Fruit fly (Drosophila melanogaster) whole organism, embryonic: ENCODE data around the gene CG16953.

Source experiments
- ATbp ChIP-seq: fragments of 200-800 bp; sonication (Bioruptor generic); optimal IDR thresholded peaks from 2 replicates; lab custom pipeline; 2017; ENCODE audit warnings: missing biosample characterization, mild to moderate bottlenecking, missing genetic modification characterization, missing genetic modification reagents
- Atf3 ChIP-seq: fragments of 200-800 bp; sonication (Bioruptor generic); optimal IDR thresholded peaks from 3 replicates; lab custom pipeline; 2016; ENCODE audit warnings: missing biosample characterization, missing genetic modification characterization
- Bgb ChIP-seq: fragments of 200-800 bp; sonication (Bioruptor generic); IDR thresholded peaks from 2 replicates; pipeline ENCODE4 v1.3.6; 2022; ENCODE audit warnings: missing biosample characterization, missing genetic modification characterization; ENCODE audit not compliant: partially characterized antibody
- CG10267 ChIP-seq: fragments of 200-800 bp; sonication (Bioruptor generic); optimal IDR thresholded peaks from 2 replicates; lab custom pipeline; 2018; ENCODE audit warnings: missing biosample characterization, mild to moderate bottlenecking, missing genetic modification characterization, moderate library complexity
- CG11456 ChIP-seq: fragments of 200-800 bp; sonication (Bioruptor generic); IDR thresholded peaks from 3 replicates; pipeline ENCODE4 v1.3.6; 2022; ENCODE audit warnings: missing biosample characterization, missing genetic modification characterization
- CG11695 ChIP-seq: fragments of 200-800 bp; sonication (Bioruptor generic); IDR thresholded peaks from 3 replicates; pipeline ENCODE4 v1.3.6; 2022; ENCODE audit warnings: missing biosample characterization, missing genetic modification characterization
- CG11696 ChIP-seq: fragments of 200-800 bp; sonication (Bioruptor generic); IDR thresholded peaks from 2 replicates; pipeline ENCODE4 v1.3.6; 2022; ENCODE audit warnings: missing biosample characterization, missing genetic modification characterization
- CG12659 ChIP-seq: fragments of 200-800 bp; sonication (Bioruptor generic); optimal IDR thresholded peaks from 3 replicates; lab custom pipeline; 2017; ENCODE audit warnings: mild to moderate bottlenecking, missing biosample characterization, missing genetic modification reagents, missing genetic modification characterization
- CG13296 ChIP-seq: fragments of 200-800 bp; sonication (Bioruptor generic); optimal IDR thresholded peaks from 3 replicates; lab custom pipeline; 2018; ENCODE audit warnings: missing biosample characterization, mild to moderate bottlenecking, missing genetic modification characterization
- CG14050 ChIP-seq: fragments of 200-800 bp; sonication (Bioruptor generic); IDR thresholded peaks from 3 replicates; pipeline ENCODE4 v1.3.6; 2022; ENCODE audit warnings: missing biosample characterization, missing genetic modification characterization
- CG15073 ChIP-seq: fragments of 200-800 bp; sonication (Bioruptor generic); optimal IDR thresholded peaks from 2 replicates; lab custom pipeline; 2016; ENCODE audit warnings: missing biosample characterization, missing genetic modification characterization
- CG15269 ChIP-seq: fragments of 200-800 bp; sonication (Bioruptor generic); optimal IDR thresholded peaks from 2 replicates; lab custom pipeline; 2018; ENCODE audit warnings: missing biosample characterization, mild to moderate bottlenecking, missing genetic modification characterization, moderate library complexity
- CG1647 ChIP-seq: fragments of 200-800 bp; sonication (Bioruptor generic); optimal IDR thresholded peaks from 3 replicates; lab custom pipeline; 2016; ENCODE audit warnings: missing biosample characterization, missing genetic modification characterization
- CG16815 ChIP-seq: fragments of 200-800 bp; sonication (Bioruptor generic); optimal IDR thresholded peaks from 3 replicates; lab custom pipeline; 2017; ENCODE audit warnings: missing biosample characterization, mild to moderate bottlenecking, missing genetic modification characterization
- CG18599 ChIP-seq: fragments of 200-800 bp; sonication (Bioruptor generic); optimal IDR thresholded peaks from 3 replicates; lab custom pipeline; 2017; ENCODE audit warnings: missing biosample characterization, missing genetic modification characterization, mild to moderate bottlenecking, moderate library complexity, missing genetic modification reagents
- CG2202 ChIP-seq: fragments of 200-800 bp; sonication (Bioruptor generic); optimal IDR thresholded peaks from 2 replicates; lab custom pipeline; 2018; ENCODE audit warnings: missing biosample characterization, mild to moderate bottlenecking, missing genetic modification characterization
- CG3163 ChIP-seq: fragments of 200-800 bp; sonication (Bioruptor generic); optimal IDR thresholded peaks from 3 replicates; lab custom pipeline; 2016; ENCODE audit warnings: missing biosample characterization, missing genetic modification characterization
- CG42726 ChIP-seq: fragments of 200-800 bp; sonication (Bioruptor generic); IDR thresholded peaks from 2 replicates; pipeline ENCODE4 v1.3.6; 2022; ENCODE audit warnings: missing biosample characterization, missing genetic modification characterization; ENCODE audit not compliant: partially characterized antibody
- CG4404 ChIP-seq: fragments of 200-800 bp; sonication (Bioruptor generic); IDR thresholded peaks from 2 replicates; pipeline ENCODE4 v1.3.6; 2022; ENCODE audit warnings: missing biosample characterization, missing genetic modification characterization
- CG5180 ChIP-seq: fragments of 200-800 bp; sonication (Bioruptor generic); optimal IDR thresholded peaks from 3 replicates; lab custom pipeline; 2017; ENCODE audit warnings: missing biosample characterization, missing genetic modification characterization, mild to moderate bottlenecking, moderate library complexity, missing genetic modification reagents
- CG6689 ChIP-seq: fragments of 200-800 bp; sonication (Bioruptor generic); IDR thresholded peaks from 2 replicates; pipeline ENCODE4 v1.3.6; 2022; ENCODE audit warnings: missing biosample characterization, missing genetic modification characterization
- CG6791 ChIP-seq: fragments of 200-800 bp; sonication (Bioruptor generic); IDR thresholded peaks from 3 replicates; pipeline ENCODE4 v1.3.6; 2022; ENCODE audit warnings: missing biosample characterization, missing genetic modification characterization; ENCODE audit not compliant: partially characterized antibody
- CrebB ChIP-seq: fragments of 200-800 bp; sonication (Bioruptor generic); optimal IDR thresholded peaks from 3 replicates; lab custom pipeline; 2018; ENCODE audit warnings: missing biosample characterization, mild to moderate bottlenecking, missing genetic modification characterization
- D19A ChIP-seq: fragments of 200-800 bp; optimal IDR thresholded peaks from 3 replicates; lab custom pipeline; 2019; ENCODE audit warnings: missing biosample characterization, mild to moderate bottlenecking, missing genetic modification characterization, moderate library complexity
- Dll ChIP-seq: fragments of 200-800 bp; sonication (Bioruptor generic); IDR thresholded peaks from 4 replicates; pipeline ENCODE4 v1.3.6; 2022; ENCODE audit warnings: missing biosample characterization, missing genetic modification characterization; ENCODE audit not compliant: partially characterized antibody
- E2f2 ChIP-seq: fragments of 200-800 bp; sonication (Bioruptor generic); IDR thresholded peaks from 2 replicates; pipeline ENCODE4 v1.3.6; 2022; ENCODE audit warnings: missing biosample characterization, missing genetic modification characterization
- ERR ChIP-seq: fragments of 200-800 bp; sonication (Bioruptor generic); optimal IDR thresholded peaks from 2 replicates; lab custom pipeline; 2016; ENCODE audit warnings: missing biosample characterization, missing genetic modification characterization
- Lpt ChIP-seq: fragments of >200 bp; optimal IDR thresholded peaks from 2 replicates; lab custom pipeline; 2018; ENCODE audit warnings: missing biosample characterization, missing genetic modification characterization
- MBD-R2 ChIP-seq: fragments of 200-800 bp; sonication (Bioruptor generic); IDR thresholded peaks from 2 replicates; pipeline ENCODE4 v1.3.6; 2022; ENCODE audit warnings: missing biosample characterization, missing genetic modification characterization
- MTF-1 ChIP-seq: fragments of 200-800 bp; sonication (Bioruptor generic); optimal IDR thresholded peaks from 2 replicates; lab custom pipeline; 2018; ENCODE audit warnings: missing biosample characterization, mild to moderate bottlenecking, missing genetic modification characterization, borderline replicate concordance
- Poxn ChIP-seq: fragments of 200-800 bp; sonication (Bioruptor generic); IDR thresholded peaks from 2 replicates; pipeline ENCODE4 v1.3.6; 2022; ENCODE audit warnings: missing biosample characterization, missing genetic modification characterization
- al ChIP-seq: fragments of 200-800 bp; sonication (Bioruptor generic); IDR thresholded peaks from 2 replicates; pipeline ENCODE4 v1.3.6; 2022; ENCODE audit warnings: missing biosample characterization, missing genetic modification characterization
- bowl ChIP-seq: fragments of 200-800 bp; sonication (Bioruptor generic); IDR thresholded peaks from 2 replicates; pipeline ENCODE4 v1.3.6; 2022; ENCODE audit warnings: missing biosample characterization, missing genetic modification characterization
- cad ChIP-seq: fragments of >200 bp; optimal IDR thresholded peaks from 2 replicates; lab custom pipeline; 2017; ENCODE audit warnings: missing biosample characterization, missing genetic modification characterization
- disco-r ChIP-seq: fragments of 200-800 bp; sonication (Bioruptor generic); optimal IDR thresholded peaks from 2 replicates; lab custom pipeline; 2016; ENCODE audit warnings: missing biosample characterization, missing genetic modification characterization
- dmrt99B ChIP-seq: fragments of 200-800 bp; sonication (Bioruptor generic); optimal IDR thresholded peaks from 2 replicates; lab custom pipeline; 2018; ENCODE audit warnings: missing biosample characterization, mild to moderate bottlenecking, missing genetic modification characterization, moderate library complexity
- esg ChIP-seq: fragments of 200-800 bp; sonication (Bioruptor generic); conservative IDR thresholded peaks from 2 replicates; pipeline ENCODE4 v1.3.6; 2022; ENCODE audit warnings: missing biosample characterization, missing genetic modification characterization
- gsb ChIP-seq: fragments of 200-800 bp; sonication (Bioruptor generic); IDR thresholded peaks from 2 replicates; pipeline ENCODE4 v1.3.6; 2022; ENCODE audit warnings: missing biosample characterization, missing genetic modification characterization
- hkb ChIP-seq, 2 experiments: fragments of 200-800 bp in 1 of 2; fragments of >200 bp in 1 of 2; sonication (Bioruptor generic) in 1 of 2; IDR thresholded peaks in 1 of 2; optimal IDR thresholded peaks in 1 of 2; 2 replicates each; pipeline versions ENCODE4 v1.3.6 to Lab custom; 2017 to 2022; ENCODE audit warnings: missing biosample characterization in 1 of 2, missing genetic modification characterization in 1 of 2
- insv ChIP-seq, 2 experiments: fragments of 200-800 bp; sonication (Bioruptor generic); optimal IDR thresholded peaks; 3 replicates each; lab custom pipeline; 2016 to 2018; ENCODE audit warnings: missing biosample characterization in 2 of 2, missing genetic modification characterization in 2 of 2
- jigr1 ChIP-seq: fragments of 200-800 bp; sonication (Bioruptor generic); IDR thresholded peaks from 3 replicates; pipeline ENCODE4 v1.3.6; 2022; ENCODE audit warnings: missing biosample characterization, missing genetic modification characterization
- lilli ChIP-seq: fragments of 200-800 bp; sonication (Bioruptor generic); optimal IDR thresholded peaks from 3 replicates; lab custom pipeline; 2016; ENCODE audit warnings: missing biosample characterization, missing genetic modification characterization
- pros ChIP-seq: fragments of 200-800 bp; sonication (Bioruptor generic); optimal IDR thresholded peaks from 3 replicates; lab custom pipeline; 2019; ENCODE audit warnings: missing biosample characterization, mild to moderate bottlenecking, missing genetic modification characterization, moderate library complexity
- pum ChIP-seq: fragments of 200-800 bp; sonication (Bioruptor generic); optimal IDR thresholded peaks from 2 replicates; lab custom pipeline; 2016; ENCODE audit warnings: missing biosample characterization, missing genetic modification characterization
- slbo ChIP-seq: fragments of 200-800 bp; sonication (Bioruptor generic); IDR thresholded peaks from 2 replicates; pipeline ENCODE4 v1.3.6; 2022; ENCODE audit warnings: missing biosample characterization, missing genetic modification characterization
- slou ChIP-seq: fragments of 200-800 bp; sonication (Bioruptor generic); optimal IDR thresholded peaks from 3 replicates; lab custom pipeline; 2016; ENCODE audit warnings: missing biosample characterization, missing genetic modification characterization
- slp2 ChIP-seq: fragments of 200-800 bp; sonication (Bioruptor generic); optimal IDR thresholded peaks from 2 replicates; lab custom pipeline; 2016; ENCODE audit warnings: missing biosample characterization, missing genetic modification characterization
- unc-4 ChIP-seq: fragments of 200-800 bp; sonication (Bioruptor generic); IDR thresholded peaks from 2 replicates; pipeline ENCODE4 v1.3.6; 2022; ENCODE audit warnings: missing biosample characterization, missing genetic modification characterization; ENCODE audit not compliant: partially characterized antibody
- vvl ChIP-seq: fragments of 200-800 bp; sonication (Bioruptor generic); IDR thresholded peaks from 2 replicates; pipeline ENCODE4 v1.3.6; 2022; ENCODE audit warnings: missing biosample characterization, missing genetic modification characterization
- wor ChIP-seq: fragments of 200-800 bp; sonication (Bioruptor generic); IDR thresholded peaks from 2 replicates; pipeline ENCODE4 v1.3.6; 2022; ENCODE audit warnings: missing biosample characterization, missing genetic modification characterization
- z ChIP-seq: fragments of 200-800 bp; sonication (Bioruptor generic); IDR thresholded peaks from 3 replicates; pipeline ENCODE4 v1.3.6; 2022; ENCODE audit warnings: missing biosample characterization, missing genetic modification characterization

CG16953 gene

dm6 chr3R:20560019-20560667 lies 25.5 kb downstream of the CG16953 start, which contains the start of gene CG15922 (continued):
- TF ChIP-seq CG10267 = peak; percentile 1
- peak; percentile 2 for TF ChIP-seq CG13296 (GFP tag; lab: Kevin White, UChicago)
- 0 out of 2 replicates have a peak, but pooled peaks have one; percentile 19 for TF ChIP-seq esg
- TF ChIP-seq gsb (GFP tag; lab: Robert Waterston, UW) = no peak
- peak; percentile 0 for TF ChIP-seq CG16815 (GFP tag; lab: Kevin White, UChicago)
- TF ChIP-seq MTF-1 (GFP tag; lab: Kevin White, UChicago) = no peak
- TF ChIP-seq CG11695 (GFP tag; lab: Robert Waterston, UW) = 0 out of 3 replicates have a peak, but pooled peaks have one; percentile 12
- TF ChIP-seq CG18599 (GFP tag; lab: Kevin White, UChicago) = peak; percentile 0
- no peak for TF ChIP-seq CG11456 (GFP tag; lab: Robert Waterston, UW)
- peak; percentile 53 for TF ChIP-seq MBD-R2 (GFP tag; lab: Robert Waterston, UW)
- TF ChIP-seq z (GFP tag; lab: Robert Waterston, UW) = no peak
- TF ChIP-seq slp2 = no peak
- peak; percentile 13 for TF ChIP-seq CG12659
- no peak for TF ChIP-seq CG1647
- no peak for TF ChIP-seq al
- no peak for TF ChIP-seq Poxn (GFP tag; lab: Robert Waterston, UW)
- TF ChIP-seq CG15269 (tag; lab: Kevin White, UChicago) = peak; percentile 31
- TF ChIP-seq CG42726 (GFP tag; lab: Robert Waterston, UW) = no peak
- TF ChIP-seq E2f2 (GFP tag; lab: Robert Waterston, UW) = peak; percentile 86
- TF ChIP-seq wor = 0 out of 2 replicates have a peak, but pooled peaks have one; percentile 13
- no peak for TF ChIP-seq CG3163 (GFP tag; lab: Kevin White, UChicago)
- TF ChIP-seq CG6689 (GFP tag; lab: Robert Waterston, UW) = 0 out of 2 replicates have a peak, but pooled peaks have one; percentile 22
- TF ChIP-seq CG5180 = peak; percentile 31
- TF ChIP-seq Bgb (GFP tag; lab: Robert Waterston, UW) = peak; percentile 11; the same call in 1 of the 2 replicates
- no peak for TF ChIP-seq ERR
- peak; percentile 58 for TF ChIP-seq slbo (GFP tag; lab: Robert Waterston, UW)
- TF ChIP-seq CrebB = no peak
- TF ChIP-seq insv (GFP tag; optimal IDR thresholded peaks at IDR 0.05; lab: Kevin White, UChicago) = no peak
- no peak for TF ChIP-seq CG15073
- TF ChIP-seq D19A (tag; lab: Kevin White, UChicago) = peak; percentile 82
- TF ChIP-seq lilli (GFP tag; lab: Kevin White, UChicago) = peak; percentile 44
- no peak for TF ChIP-seq Lpt (GFP tag; lab: Kevin White, UChicago)
- TF ChIP-seq pum (GFP tag; lab: Kevin White, UChicago) = no peak
- TF ChIP-seq Atf3 (GFP tag; lab: Kevin White, UChicago) = no peak
- no peak for TF ChIP-seq CG2202 (tag; lab: Kevin White, UChicago)
- no peak for TF ChIP-seq CG4404 (GFP tag; lab: Robert Waterston, UW)
- TF ChIP-seq bowl (GFP tag; lab: Robert Waterston, UW) = no peak
- TF ChIP-seq dmrt99B (tag; lab: Kevin White, UChicago) = peak; percentile 39
- TF ChIP-seq jigr1 (GFP tag; lab: Robert Waterston, UW) = no peak
- TF ChIP-seq unc-4 (GFP tag; lab: Robert Waterston, UW) = 0 out of 2 replicates have a peak, but pooled peaks have one; percentile 13
- TF ChIP-seq, all 482 proteins: peak for 93

DNA sequence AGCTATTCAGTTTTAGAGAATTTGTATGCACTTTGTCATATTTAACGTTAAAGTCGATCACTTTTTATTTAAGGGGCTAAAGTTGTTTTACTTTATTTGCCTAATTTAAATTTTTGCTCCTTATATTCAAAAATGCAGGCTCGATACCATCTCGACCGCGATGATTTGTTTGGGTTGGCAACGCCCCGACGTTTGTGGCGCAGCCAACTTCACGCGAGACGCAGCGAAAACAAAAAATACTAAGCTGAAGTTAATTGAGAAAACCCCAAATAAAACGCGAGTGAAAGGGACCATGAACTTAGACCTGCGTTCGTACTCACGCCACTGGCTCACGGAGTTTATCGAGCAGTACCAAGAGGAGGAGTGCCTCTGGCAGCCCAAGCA lies 27.5 kb downstream of the CG16953 start:
- TF ChIP-seq pros = no peak
- no peak for TF ChIP-seq ATbp (GFP tag; lab: Kevin White, UChicago)
- TF ChIP-seq CG14050 (GFP tag; lab: Robert Waterston, UW) = no peak
- no peak for TF ChIP-seq dmrt99B (tag; lab: Kevin White, UChicago)
- TF ChIP-seq cad = no peak
- peak; percentile 35; the same call in 1 of the 2 replicates for TF ChIP-seq vvl (GFP tag; lab: Robert Waterston, UW)
- TF ChIP-seq CG11696 = no peak
- TF ChIP-seq hkb (optimal IDR thresholded peaks at IDR 0.05; lab: Kevin White, UChicago) = no peak
- no peak for TF ChIP-seq hkb (GFP tag; IDR thresholded peaks at IDR 0.05; lab: Robert Waterston, UW)
- TF ChIP-seq Dll = peak; percentile 69
- TF ChIP-seq disco-r (GFP tag; lab: Kevin White, UChicago) = no peak
- TF ChIP-seq slou (GFP tag; lab: Kevin White, UChicago) = no peak
- peak; percentile 61 for TF ChIP-seq CG6791 (GFP tag; lab: Robert Waterston, UW)
